Worm (Caenorhabditis elegans): ENCODE results near the gene ceh-41.
A peak's percentile ranks its signal among the peaks of the same experiment; 100 is the strongest.

ceh-41 gene

ce11 chrX:1845493-1845892 is 3.0 kb downstream of the ceh-41 start, which contains the start of gene T26C11.4:
TSS of gene T26C11.4 (minus strand) at chrX:1845546.
- TF ChIP-seq tbx-37 (GFP tag; conservative IDR thresholded peaks at IDR 0.05): no peak
- TF ChIP-seq ceh-13 (GFP tag; optimal IDR thresholded peaks at IDR 0.05): no peak
- TF ChIP-seq pes-1 (GFP tag; IDR thresholded peaks at IDR 0.05): no peak
- TF ChIP-seq ceh-36 (tag; optimal IDR thresholded peaks at IDR 0.05): no peak
- no peak for TF ChIP-seq flt-1 (GFP tag; IDR thresholded peaks at IDR 0.05)
- no peak for TF ChIP-seq ets-7 (tag; optimal IDR thresholded peaks at IDR 0.05)
- TF ChIP-seq aly-1 (tag; optimal IDR thresholded peaks at IDR 0.05): no peak
- no peak for TF ChIP-seq tbx-11 (GFP tag; IDR thresholded peaks at IDR 0.05)

DNA sequence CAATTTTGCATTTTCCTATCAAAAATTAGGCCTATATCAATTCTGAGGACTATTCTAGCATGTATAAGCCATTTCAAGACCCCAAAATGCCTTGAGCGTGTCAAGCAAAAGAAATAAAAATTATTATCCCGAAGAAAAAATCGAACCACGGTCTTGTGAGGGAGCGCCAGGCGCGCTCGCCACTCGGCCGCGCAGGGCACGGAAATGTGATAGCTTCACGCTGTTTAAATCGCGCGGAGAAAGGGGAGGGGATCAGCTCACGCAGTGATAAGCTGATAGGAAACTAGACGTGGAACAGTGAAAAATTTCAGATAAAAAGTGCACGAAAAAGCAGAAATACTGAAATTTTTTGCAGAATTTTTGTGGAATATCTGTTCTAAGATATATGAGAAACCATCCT is 10.8 kb downstream of the ceh-41 start:
- peak; percentile 26 for TF ChIP-seq ceh-13 (GFP tag; optimal IDR thresholded peaks at IDR 0.05)
- peak; percentile 42 for TF ChIP-seq B0310.2 (tag; optimal IDR thresholded peaks at IDR 0.05)
- peak; percentile 55 for TF ChIP-seq ceh-36 (tag; optimal IDR thresholded peaks at IDR 0.05)
- peak; percentile 64 for TF ChIP-seq tbx-11 (GFP tag; IDR thresholded peaks at IDR 0.05)
- TF ChIP-seq ets-7 (tag; optimal IDR thresholded peaks at IDR 0.05): no peak
- peak; percentile 75 for TF ChIP-seq sea-1 (GFP tag; conservative IDR thresholded peaks at IDR 0.05)
- peak; percentile 77 for TF ChIP-seq pes-1 (GFP tag; IDR thresholded peaks at IDR 0.05)
- peak; percentile 61 for TF ChIP-seq hnd-1 (tag; optimal IDR thresholded peaks at IDR 0.05)
- TF ChIP-seq tra-4 (tag; optimal IDR thresholded peaks at IDR 0.05): no peak
- TF ChIP-seq aly-1 (tag; optimal IDR thresholded peaks at IDR 0.05): no peak
- peak; percentile 67 for TF ChIP-seq F13C5.2 (tag; optimal IDR thresholded peaks at IDR 0.05)
- TF ChIP-seq tbx-37 (GFP tag; conservative IDR thresholded peaks at IDR 0.05): peak; percentile 81
- TF ChIP-seq ama-1 (optimal IDR thresholded peaks at IDR 0.05): no peak
- TF ChIP-seq hmbx-1 (tag; optimal IDR thresholded peaks at IDR 0.05): no peak
- TF ChIP-seq scrt-1 (GFP tag; IDR thresholded peaks at IDR 0.05): peak; percentile 78
- TF ChIP-seq flt-1 (GFP tag; IDR thresholded peaks at IDR 0.05): peak; percentile 72
- peak; percentile 57 for TF ChIP-seq hmg-4 (GFP tag; optimal IDR thresholded peaks at IDR 0.05)

DNA sequence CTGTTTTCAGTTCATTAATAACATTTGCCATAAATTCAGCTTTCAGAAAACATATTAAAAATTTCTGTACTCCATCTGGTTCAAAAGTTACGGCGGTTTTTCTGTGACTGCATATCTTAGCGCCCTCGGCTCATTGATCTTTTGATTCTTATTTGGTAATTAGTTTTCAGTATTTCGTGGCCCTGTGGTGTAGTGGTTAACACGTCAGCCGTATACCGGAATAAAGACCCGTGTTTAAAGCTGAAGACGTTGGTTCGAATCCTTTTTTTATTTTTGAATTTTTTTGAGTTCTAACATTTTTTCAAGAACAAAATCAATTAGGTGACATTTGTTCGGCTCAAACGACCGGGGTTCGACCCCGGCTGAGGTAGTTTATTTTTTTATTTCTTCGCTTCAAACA is 18.0 kb downstream of the ceh-41 start:
- no peak for TF ChIP-seq aly-1 (tag; optimal IDR thresholded peaks at IDR 0.05)
- TF ChIP-seq ets-7 (tag; optimal IDR thresholded peaks at IDR 0.05): no peak
- TF ChIP-seq B0310.2 (tag; optimal IDR thresholded peaks at IDR 0.05): no peak
- no peak for TF ChIP-seq flt-1 (GFP tag; IDR thresholded peaks at IDR 0.05)
- TF ChIP-seq tra-4 (tag; optimal IDR thresholded peaks at IDR 0.05): no peak
- TF ChIP-seq scrt-1 (GFP tag; IDR thresholded peaks at IDR 0.05): no peak
- TF ChIP-seq F13C5.2 (tag; optimal IDR thresholded peaks at IDR 0.05): no peak
- no peak for TF ChIP-seq hnd-1 (tag; optimal IDR thresholded peaks at IDR 0.05)
- no peak for TF ChIP-seq sea-1 (GFP tag; conservative IDR thresholded peaks at IDR 0.05)
- TF ChIP-seq tbx-11 (GFP tag; IDR thresholded peaks at IDR 0.05): no peak
- no peak for TF ChIP-seq hmg-4 (GFP tag; optimal IDR thresholded peaks at IDR 0.05)
- TF ChIP-seq pes-1 (GFP tag; IDR thresholded peaks at IDR 0.05): no peak
- TF ChIP-seq ama-1 (optimal IDR thresholded peaks at IDR 0.05): no peak
- no peak for TF ChIP-seq ceh-13 (GFP tag; optimal IDR thresholded peaks at IDR 0.05)
- no peak for TF ChIP-seq hmbx-1 (tag; optimal IDR thresholded peaks at IDR 0.05)
- TF ChIP-seq ceh-36 (tag; optimal IDR thresholded peaks at IDR 0.05): no peak
- TF ChIP-seq tbx-37 (GFP tag; conservative IDR thresholded peaks at IDR 0.05): no peak

- no peak for TF ChIP-seq sea-1 (GFP tag; conservative IDR thresholded peaks at IDR 0.05)
- no peak for TF ChIP-seq F13C5.2 (tag; optimal IDR thresholded peaks at IDR 0.05)
- TF ChIP-seq hnd-1 (tag; optimal IDR thresholded peaks at IDR 0.05): no peak
- TF ChIP-seq ama-1 (optimal IDR thresholded peaks at IDR 0.05): no peak
- no peak for TF ChIP-seq hmbx-1 (tag; optimal IDR thresholded peaks at IDR 0.05)
- TF ChIP-seq flt-1 (GFP tag; IDR thresholded peaks at IDR 0.05): no peak
- no peak for TF ChIP-seq ceh-13 (GFP tag; optimal IDR thresholded peaks at IDR 0.05)
- no peak for TF ChIP-seq ceh-36 (tag; optimal IDR thresholded peaks at IDR 0.05)
- TF ChIP-seq tbx-11 (GFP tag; IDR thresholded peaks at IDR 0.05): no peak
- TF ChIP-seq ets-7 (tag; optimal IDR thresholded peaks at IDR 0.05): no peak
- no peak for TF ChIP-seq B0310.2 (tag; optimal IDR thresholded peaks at IDR 0.05)
- TF ChIP-seq pes-1 (GFP tag; IDR thresholded peaks at IDR 0.05): no peak
- TF ChIP-seq scrt-1 (GFP tag; IDR thresholded peaks at IDR 0.05): no peak
- TF ChIP-seq hmg-4 (GFP tag; optimal IDR thresholded peaks at IDR 0.05): no peak
- TF ChIP-seq tbx-37 (GFP tag; conservative IDR thresholded peaks at IDR 0.05): no peak
Measured at ce11 chrX:1829937-1830336, 18.5 kb downstream of the ceh-41 start, which contains the start of gene C14E2.6. TSS of gene C14E2.6 (minus strand) at chrX:1830037.

DNA sequence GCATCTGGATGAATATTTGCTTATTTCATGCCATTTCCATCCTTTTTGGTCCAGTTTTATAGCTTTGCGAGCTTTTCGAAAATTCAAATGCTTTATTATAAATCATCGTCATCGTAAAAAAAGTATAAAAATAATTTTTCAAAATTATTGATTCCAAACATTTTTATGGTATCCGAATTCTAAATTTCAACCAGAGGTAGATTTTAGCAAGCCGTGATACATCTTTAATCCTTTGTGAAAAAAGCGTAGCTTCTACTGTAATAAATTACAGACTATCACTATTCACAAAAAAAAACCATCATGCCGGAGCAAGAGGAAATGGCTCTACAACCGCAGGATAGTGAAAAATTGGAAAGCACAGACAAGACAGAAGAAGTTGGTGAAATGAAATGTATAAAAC is 22.3 kb downstream of the ceh-41 start, which contains the start of gene C14E2.1:
C14E2.1 (plus strand) TSS at position 301 of the 400 bp plus-strand sequence.
- TF ChIP-seq hmg-4 (GFP tag; optimal IDR thresholded peaks at IDR 0.05) (no peak), B0310.2 (tag; optimal IDR thresholded peaks at IDR 0.05) (no peak), flt-1 (GFP tag; IDR thresholded peaks at IDR 0.05) (no peak), hnd-1 (tag; optimal IDR thresholded peaks at IDR 0.05) (no peak), ama-1 (optimal IDR thresholded peaks at IDR 0.05) (no peak), tbx-37 (GFP tag; conservative IDR thresholded peaks at IDR 0.05) (no peak), sea-1 (GFP tag; conservative IDR thresholded peaks at IDR 0.05) (no peak), aly-1 (tag; optimal IDR thresholded peaks at IDR 0.05) (no peak)

DNA sequence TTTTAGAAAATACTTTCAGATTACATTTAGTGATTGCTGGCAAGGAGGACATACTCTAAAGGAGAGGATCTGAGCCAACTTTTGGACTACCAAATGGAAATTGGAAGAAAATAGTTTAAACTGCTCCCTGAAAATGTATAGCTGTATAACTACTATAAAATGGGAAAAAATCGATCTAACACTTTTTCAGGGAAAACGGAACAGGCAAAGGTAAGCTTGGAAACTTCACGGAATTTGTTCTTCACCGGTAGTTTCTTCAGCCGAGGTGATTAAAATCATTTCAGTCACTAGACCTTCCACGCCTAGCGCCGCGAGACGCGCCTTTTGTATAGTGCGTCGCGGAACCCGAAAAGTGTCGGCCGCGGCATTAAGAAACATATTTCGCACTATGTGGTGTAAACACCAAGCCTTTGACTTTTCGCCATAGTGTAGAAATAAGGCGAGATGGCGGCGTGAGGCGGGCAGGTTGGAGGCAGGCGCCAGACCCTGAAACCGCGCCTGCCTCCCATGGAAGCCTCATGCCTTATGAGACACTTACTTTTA is 23.1 kb downstream of the ceh-41 start, which contains the start of gene C14E2.5:
C14E2.5 (minus strand) TSS at position 51 of the 543 bp plus-strand sequence.
- TF ChIP-seq ceh-13 (GFP tag; optimal IDR thresholded peaks at IDR 0.05): no peak
- TF ChIP-seq tbx-11 (GFP tag; IDR thresholded peaks at IDR 0.05): no peak
- TF ChIP-seq hnd-1 (tag; optimal IDR thresholded peaks at IDR 0.05): no peak
- TF ChIP-seq aly-1 (tag; optimal IDR thresholded peaks at IDR 0.05): no peak
- TF ChIP-seq hmbx-1 (tag; optimal IDR thresholded peaks at IDR 0.05): no peak
- TF ChIP-seq F13C5.2 (tag; optimal IDR thresholded peaks at IDR 0.05): no peak
- TF ChIP-seq sea-1 (GFP tag; conservative IDR thresholded peaks at IDR 0.05): no peak
- no peak for TF ChIP-seq B0310.2 (tag; optimal IDR thresholded peaks at IDR 0.05)

DNA sequence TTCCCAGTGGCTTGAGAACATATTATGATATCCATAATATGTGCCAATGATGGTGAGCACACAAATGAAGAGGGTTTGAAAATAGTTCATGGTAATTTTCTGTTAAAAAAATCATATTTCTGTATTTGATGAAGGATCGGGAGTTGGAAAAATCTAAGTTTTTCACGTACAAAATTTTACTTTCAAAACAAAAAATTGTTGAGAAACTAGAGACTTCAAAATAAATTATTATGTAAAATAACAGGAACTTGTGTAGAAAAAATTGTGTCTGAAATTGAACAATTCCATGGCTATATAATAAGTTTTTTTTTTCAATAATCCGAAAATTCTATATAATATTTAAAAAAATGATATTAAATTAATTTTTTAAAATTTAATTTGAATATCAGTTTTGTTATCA is 27.2 kb downstream of the ceh-41 start, which contains the start of gene C14E2.4:
C14E2.4 (minus strand) TSS at position 101 of the 400 bp plus-strand sequence.
- TF ChIP-seq aly-1 (tag; optimal IDR thresholded peaks at IDR 0.05) (no peak), ceh-13 (GFP tag; optimal IDR thresholded peaks at IDR 0.05) (no peak), F13C5.2 (tag; optimal IDR thresholded peaks at IDR 0.05) (no peak), tra-4 (tag; optimal IDR thresholded peaks at IDR 0.05) (no peak), flt-1 (GFP tag; IDR thresholded peaks at IDR 0.05) (no peak), tbx-11 (GFP tag; IDR thresholded peaks at IDR 0.05) (no peak), B0310.2 (tag; optimal IDR thresholded peaks at IDR 0.05) (no peak), scrt-1 (GFP tag; IDR thresholded peaks at IDR 0.05) (no peak), ama-1 (optimal IDR thresholded peaks at IDR 0.05) (no peak), sea-1 (GFP tag; conservative IDR thresholded peaks at IDR 0.05) (no peak), hnd-1 (tag; optimal IDR thresholded peaks at IDR 0.05) (no peak), ceh-36 (tag; optimal IDR thresholded peaks at IDR 0.05) (no peak), tbx-37 (GFP tag; conservative IDR thresholded peaks at IDR 0.05) (no peak), hmbx-1 (tag; optimal IDR thresholded peaks at IDR 0.05) (no peak), pes-1 (GFP tag; IDR thresholded peaks at IDR 0.05) (no peak), hmg-4 (GFP tag; optimal IDR thresholded peaks at IDR 0.05) (no peak), ets-7 (tag; optimal IDR thresholded peaks at IDR 0.05) (no peak)

Measured in whole organism, early embryonic.